Worm (Caenorhabditis elegans) whole organism, mixed stage, embryonic: ENCODE measurements around the gene T05C12.9.

Source experiments
- ceh-39 ChIP-seq: fragments of 150-350 bp; optimal IDR thresholded peaks from 2 replicates; lab custom pipeline; 2014; ENCODE audit warnings: missing biosample characterization, missing genetic modification characterization
- lin-13 ChIP-seq: fragments of 150-350 bp; optimal IDR thresholded peaks from 2 replicates; lab custom pipeline; 2014; ENCODE audit warnings: missing biosample characterization, missing genetic modification characterization
- mep-1 ChIP-seq: fragments of 150-350 bp; optimal IDR thresholded peaks from 2 replicates; lab custom pipeline; 2017; ENCODE audit warnings: missing biosample characterization, missing genetic modification reagents, missing genetic modification characterization, inconsistent platforms
- unc-62 ChIP-seq: fragments of 150-350 bp; optimal IDR thresholded peaks from 2 replicates; lab custom pipeline; 2014; ENCODE audit warnings: missing biosample characterization, missing genetic modification reagents, missing genetic modification characterization
- zip-8 ChIP-seq: fragments of 150-350 bp; optimal IDR thresholded peaks from 2 replicates; lab custom pipeline; 2014; ENCODE audit warnings: missing biosample characterization, missing genetic modification characterization
- ztf-11 ChIP-seq: fragments of 150-350 bp; optimal IDR thresholded peaks from 2 replicates; lab custom pipeline; 2014; ENCODE audit warnings: missing biosample characterization, missing genetic modification characterization

- TF ChIP-seq mep-1 (tag; lab: Kevin White, UChicago) (peak; percentile 38), ztf-11 (tag; lab: Kevin White, UChicago) (no peak), zip-8 (tag; lab: Kevin White, UChicago) (no peak), ceh-39 (tag; lab: Kevin White, UChicago) (peak; percentile 62), lin-13 (tag; lab: Kevin White, UChicago) (no peak), unc-62 (GFP tag; lab: Kevin White, UChicago) (no peak)
These were observed 29.5 kb upstream of the T05C12.9 start, which contains the start of gene dab-1 for ce11 chrII:8222309-8223065.
